Fruit fly (Drosophila melanogaster) whole organism, pupa: Measurements from ENCODE around the gene Lsp1beta.

Experiments used
- CG10348 ChIP-seq: fragments of 200-800 bp; sonication (Bioruptor generic); IDR thresholded peaks from 2 replicates; pipeline ENCODE4 v1.3.6; 2022; ENCODE audit warnings: missing biosample characterization, missing genetic modification characterization
- CG12605 ChIP-seq: fragments of 200-800 bp; sonication (Bioruptor generic); IDR thresholded peaks from 2 replicates; pipeline ENCODE4 v1.3.6; 2022; ENCODE audit warnings: missing biosample characterization, missing genetic modification characterization
- CG13204 ChIP-seq: fragments of 200-800 bp; sonication (Bioruptor generic); optimal IDR thresholded peaks from 2 replicates; lab custom pipeline; 2018; ENCODE audit warnings: missing biosample characterization, mild to moderate bottlenecking, missing genetic modification characterization, moderate library complexity
- CG14655 ChIP-seq: fragments of 200-800 bp; sonication (Bioruptor generic); optimal IDR thresholded peaks from 3 replicates; lab custom pipeline; 2017; ENCODE audit warnings: mild to moderate bottlenecking, missing biosample characterization, missing genetic modification reagents, missing genetic modification characterization
- CG15710 ChIP-seq: fragments of 200-800 bp; sonication (Bioruptor generic); optimal IDR thresholded peaks from 2 replicates; lab custom pipeline; 2018; ENCODE audit warnings: missing biosample characterization, mild to moderate bottlenecking, missing genetic modification characterization, moderate library complexity
- CG17806 ChIP-seq: fragments of 200-800 bp; sonication (Bioruptor generic); optimal IDR thresholded peaks from 2 replicates; lab custom pipeline; 2018; ENCODE audit warnings: missing biosample characterization, mild to moderate bottlenecking, missing genetic modification characterization, moderate library complexity
- CG32121 ChIP-seq: fragments of 200-800 bp; sonication (Bioruptor generic); IDR thresholded peaks from 2 replicates; pipeline ENCODE4 v1.3.6; 2022; ENCODE audit warnings: missing biosample characterization, missing genetic modification characterization
- CG34367 ChIP-seq: fragments of 200-800 bp; sonication (Bioruptor generic); optimal IDR thresholded peaks from 2 replicates; lab custom pipeline; 2018; ENCODE audit warnings: missing biosample characterization, mild to moderate bottlenecking, missing genetic modification characterization
- CG4496 ChIP-seq: fragments of 200-800 bp; sonication (Bioruptor generic); IDR thresholded peaks from 3 replicates; pipeline ENCODE4 v1.3.6; 2022; ENCODE audit warnings: missing biosample characterization, missing genetic modification characterization
- CG8159 ChIP-seq: fragments of 200-800 bp; sonication (Bioruptor generic); optimal IDR thresholded peaks from 3 replicates; lab custom pipeline; 2018; ENCODE audit warnings: missing biosample characterization, mild to moderate bottlenecking, missing genetic modification characterization, moderate library complexity
- CG8301 ChIP-seq: fragments of 200-800 bp; sonication (Bioruptor generic); optimal IDR thresholded peaks from 2 replicates; lab custom pipeline; 2018; ENCODE audit warnings: missing biosample characterization, mild to moderate bottlenecking, missing genetic modification characterization
- CG9948 ChIP-seq: fragments of 200-800 bp; sonication (Bioruptor generic); optimal IDR thresholded peaks from 2 replicates; lab custom pipeline; 2018; ENCODE audit warnings: missing biosample characterization, mild to moderate bottlenecking, missing genetic modification characterization, moderate library complexity
- D1 ChIP-seq: fragments of 200-800 bp; sonication (Bioruptor generic); optimal IDR thresholded peaks from 2 replicates; lab custom pipeline; 2018; ENCODE audit warnings: missing biosample characterization, mild to moderate bottlenecking, missing genetic modification characterization, moderate library complexity
- EcR ChIP-seq: fragments of 200-800 bp; sonication (Bioruptor generic); optimal IDR thresholded peaks from 3 replicates; lab custom pipeline; 2019; ENCODE audit warnings: missing biosample characterization, missing genetic modification characterization, mild to moderate bottlenecking, moderate library complexity, missing genetic modification reagents
- Ets98B ChIP-seq: fragments of 200-800 bp; sonication (Bioruptor generic); IDR thresholded peaks from 2 replicates; pipeline ENCODE4 v1.3.6; 2022; ENCODE audit warnings: missing biosample characterization, missing genetic modification characterization
- Pif1A ChIP-seq: fragments of 200-800 bp; sonication (Bioruptor generic); optimal IDR thresholded peaks from 3 replicates; lab custom pipeline; 2016; ENCODE audit warnings: missing biosample characterization, missing genetic modification characterization
- Pif1B ChIP-seq: fragments of 200-800 bp; sonication (Bioruptor generic); optimal IDR thresholded peaks from 3 replicates; lab custom pipeline; 2016; ENCODE audit warnings: missing biosample characterization, missing genetic modification characterization
- Snoo ChIP-seq: fragments of 200-800 bp; sonication (Bioruptor generic); optimal IDR thresholded peaks from 3 replicates; lab custom pipeline; 2017; ENCODE audit warnings: missing biosample characterization, mild to moderate bottlenecking, missing genetic modification characterization, inconsistent platforms
- fd96Ca ChIP-seq: fragments of 200-800 bp; sonication (Bioruptor generic); IDR thresholded peaks from 3 replicates; pipeline ENCODE4 v1.3.6; 2022; ENCODE audit warnings: missing biosample characterization, missing genetic modification characterization
- gl ChIP-seq: fragments of 200-800 bp; sonication (Bioruptor generic); optimal IDR thresholded peaks from 2 replicates; lab custom pipeline; 2018; ENCODE audit warnings: missing biosample characterization, mild to moderate bottlenecking, missing genetic modification characterization
- rn ChIP-seq: fragments of 200-800 bp; sonication (Bioruptor generic); IDR thresholded peaks from 2 replicates; pipeline ENCODE4 v1.3.6; 2022; ENCODE audit warnings: missing biosample characterization, missing genetic modification characterization

The Lsp1beta gene

dm6 chr2L:869497-870040 is 28.7 kb upstream of the Lsp1beta start, which contains the start of gene dbe:
dbe (minus strand) TSS chr2L:869857.
- TF ChIP-seq CG14655 (GFP tag; lab: Kevin White, UChicago) (no peak), CG12605 (GFP tag; lab: Robert Waterston, UW) (no peak)

DNA sequence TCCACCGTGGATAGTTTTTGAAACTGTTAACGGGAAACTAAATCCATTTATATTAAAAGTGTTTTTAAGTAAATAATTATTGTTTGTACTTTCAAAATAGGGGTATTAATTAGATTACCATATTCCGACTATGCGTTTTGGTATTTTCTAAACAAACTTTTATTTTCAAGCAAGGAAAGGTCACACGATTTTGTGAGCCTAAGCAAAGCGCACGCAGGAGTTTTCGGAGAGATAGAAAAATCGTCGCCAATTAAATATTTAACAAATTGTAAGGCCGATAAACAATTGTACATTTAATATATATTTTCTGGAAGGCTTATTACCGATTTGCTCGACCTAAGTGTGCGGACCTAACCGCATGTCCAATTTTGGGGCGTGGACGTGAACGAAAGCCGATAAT is 28.0 kb upstream of the Lsp1beta start, which contains the start of gene PNUTS:
TSS of gene PNUTS (plus strand) at position 181 of the 400 bp plus-strand sequence.
- TF ChIP-seq Pif1A (no peak), CG10348 (GFP tag; lab: Robert Waterston, UW) (no peak), CG14655 (GFP tag; lab: Kevin White, UChicago) (no peak), fd96Ca (GFP tag; lab: Robert Waterston, UW) (no peak)

DNA sequence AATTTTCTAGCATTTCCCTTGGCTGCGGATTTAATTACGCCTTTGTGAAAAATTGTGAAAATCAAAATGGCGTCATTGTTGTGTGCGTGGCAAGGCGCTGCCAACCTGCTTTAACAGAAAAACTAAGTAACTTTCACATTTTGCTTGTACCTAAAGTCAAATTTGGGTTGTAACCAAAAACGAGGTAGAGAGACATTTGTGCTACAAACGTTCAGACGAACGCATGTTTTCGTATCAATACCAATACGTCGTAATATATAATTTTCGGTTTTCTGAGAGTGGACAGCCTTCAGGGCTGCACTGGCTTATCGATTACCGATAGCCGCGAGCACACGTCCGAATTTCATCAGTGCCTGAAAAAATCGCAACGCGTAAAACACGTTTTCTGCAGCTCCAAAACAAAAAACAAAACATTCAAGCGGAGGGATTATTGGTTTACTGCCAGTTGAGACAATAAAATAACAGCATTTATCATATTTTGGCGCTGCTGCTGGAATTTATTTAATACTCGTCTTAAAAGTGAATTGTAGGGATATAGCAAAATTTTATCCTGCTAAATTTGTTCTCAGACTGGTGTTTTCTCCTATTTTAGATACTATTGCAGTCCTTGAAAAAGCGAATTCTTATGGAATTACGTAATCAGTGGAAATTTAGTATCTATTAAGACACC is 27.4 kb upstream of the Lsp1beta start:
- no peak for TF ChIP-seq gl (tag; lab: Kevin White, UChicago)
- no peak; the same call in 1 of the 2 replicates for TF ChIP-seq CG12605 (GFP tag; lab: Robert Waterston, UW)
- peak; percentile 76; the same call in 2 of the 3 replicates for TF ChIP-seq fd96Ca (GFP tag; lab: Robert Waterston, UW)
- no peak for TF ChIP-seq CG10348 (GFP tag; lab: Robert Waterston, UW)
- peak; percentile 15 for TF ChIP-seq Pif1B (GFP tag; lab: Kevin White, UChicago)
- peak; percentile 15 for TF ChIP-seq Pif1A
- TF ChIP-seq CG9948 (tag; lab: Kevin White, UChicago) = peak; percentile 37
- no peak for TF ChIP-seq EcR (GFP tag; lab: Kevin White, UChicago)
- TF ChIP-seq CG4496 = peak; percentile 81
- TF ChIP-seq CG13204 = no peak
- TF ChIP-seq D1 = no peak
- TF ChIP-seq CG8301 (tag; lab: Kevin White, UChicago) = peak; percentile 43
- no peak for TF ChIP-seq CG14655 (GFP tag; lab: Kevin White, UChicago)
- peak; percentile 30; the same call in 1 of the 2 replicates for TF ChIP-seq Ets98B (GFP tag; lab: Robert Waterston, UW)
- TF ChIP-seq CG15710 = peak; percentile 62
- TF ChIP-seq CG34367 (tag; lab: Kevin White, UChicago) = peak; percentile 53
- TF ChIP-seq Snoo (tag; lab: Kevin White, UChicago) = peak; percentile 12
- TF ChIP-seq CG32121 (GFP tag; lab: Robert Waterston, UW) = peak; percentile 59; the same call in 1 of the 2 replicates
- peak; percentile 55 for TF ChIP-seq CG8159 (tag; lab: Kevin White, UChicago)
- TF ChIP-seq rn (GFP tag; lab: Robert Waterston, UW) = peak; percentile 36; the same call in 1 of the 2 replicates
- TF ChIP-seq CG17806 (tag; lab: Kevin White, UChicago) = peak; percentile 38

dm6 chr2L:871419-871846 is 26.9 kb upstream of the Lsp1beta start:
- TF ChIP-seq CG10348 (GFP tag; lab: Robert Waterston, UW) = no peak
- TF ChIP-seq gl (tag; lab: Kevin White, UChicago) = no peak
- no peak for TF ChIP-seq CG34367 (tag; lab: Kevin White, UChicago)
- no peak for TF ChIP-seq CG14655 (GFP tag; lab: Kevin White, UChicago)
- TF ChIP-seq CG9948 (tag; lab: Kevin White, UChicago) = no peak
- TF ChIP-seq Pif1A = no peak
- TF ChIP-seq EcR (GFP tag; lab: Kevin White, UChicago) = no peak

dm6 chr2L:873724-874504 is 24.4 kb upstream of the Lsp1beta start:
- TF ChIP-seq CG34367 (tag; lab: Kevin White, UChicago) = no peak
- 0 out of 2 replicates have a peak, but pooled peaks have one; percentile 12 for TF ChIP-seq Ets98B (GFP tag; lab: Robert Waterston, UW)
- no peak for TF ChIP-seq rn (GFP tag; lab: Robert Waterston, UW)
- no peak for TF ChIP-seq Pif1A
- peak; percentile 40; the same call in 1 of the 2 replicates for TF ChIP-seq CG32121 (GFP tag; lab: Robert Waterston, UW)
- TF ChIP-seq Pif1B (GFP tag; lab: Kevin White, UChicago) = no peak
- TF ChIP-seq CG10348 (GFP tag; lab: Robert Waterston, UW) = no peak
- TF ChIP-seq EcR (GFP tag; lab: Kevin White, UChicago) = no peak
- no peak for TF ChIP-seq Snoo (tag; lab: Kevin White, UChicago)

dm6 chr2L:877002-877401 is 21.3 kb upstream of the Lsp1beta start, which contains the start of gene ninaA:
ninaA (plus strand) TSS chr2L:877302.
- TF ChIP-seq CG15710 (no peak), Ets98B (GFP tag; lab: Robert Waterston, UW) (no peak), CG10348 (GFP tag; lab: Robert Waterston, UW) (no peak), Pif1B (GFP tag; lab: Kevin White, UChicago) (no peak), CG13204 (no peak), CG8301 (tag; lab: Kevin White, UChicago) (no peak), CG14655 (GFP tag; lab: Kevin White, UChicago) (no peak), EcR (GFP tag; lab: Kevin White, UChicago) (no peak), CG8159 (tag; lab: Kevin White, UChicago) (no peak), rn (GFP tag; lab: Robert Waterston, UW) (no peak), Pif1A (no peak), CG32121 (GFP tag; lab: Robert Waterston, UW) (no peak)
